Fruit fly (Drosophila melanogaster) S2 (cell line): Measurements from ENCODE around the gene atl.

ENCODE experiments used
- CG8478 ChIP-seq: fragments of >200 bp; optimal IDR thresholded peaks from 2 replicates; lab custom pipeline; 2018
- CTCF ChIP-seq, 2 experiments: fragments of >200 bp; optimal IDR thresholded peaks; 2 replicates each; lab custom pipeline; 2018

The atl gene

dm6 chr3R:24629877-24630808 is 4.7 kb downstream of the atl start, which contains the start of gene Wsck:
Gene Wsck, minus strand, starts transcription at chr3R:24630075.
- TF ChIP-seq CTCF (optimal IDR thresholded peaks at IDR 0.05; lab: Kevin White, UChicago) (peak; percentile 33 to 61), CG8478 (peak; percentile 66)

- TF ChIP-seq CTCF (optimal IDR thresholded peaks at IDR 0.05; lab: Kevin White, UChicago) (no peak), CG8478 (no peak)
These were observed 8.8 kb downstream of the atl start for dm6 chr3R:24634312-24634711.

dm6 chr3R:24634957-24635356 is 9.5 kb downstream of the atl start, which contains the start of gene MtnF:
Gene MtnF, minus strand, starts transcription at chr3R:24635165.
- TF ChIP-seq CTCF (optimal IDR thresholded peaks at IDR 0.05; lab: Kevin White, UChicago) = no peak
- no peak for TF ChIP-seq CG8478

dm6 chr3R:24649923-24650322 is 24.5 kb downstream of the atl start, which contains the start of the genes puf and ash2:
Gene puf, minus strand, starts transcription at chr3R:24650043.
Gene ash2, plus strand, starts transcription at chr3R:24650125.
- no peak for TF ChIP-seq CG8478
- peak in 1 of 2 experiments; percentile 38 for TF ChIP-seq CTCF (optimal IDR thresholded peaks at IDR 0.05; lab: Kevin White, UChicago)

dm6 chr3R:24651044-24651459 is 25.6 kb downstream of the atl start:
- no peak for TF ChIP-seq CG8478
- no peak for TF ChIP-seq CTCF (optimal IDR thresholded peaks at IDR 0.05; lab: Kevin White, UChicago)

- no peak for TF ChIP-seq CG8478
- peak in 1 of 2 experiments; percentile 16 for TF ChIP-seq CTCF (optimal IDR thresholded peaks at IDR 0.05; lab: Kevin White, UChicago)
These were observed 29.4 kb downstream of the atl start, which contains the start of the genes CG31125 and CG6695 for dm6 chr3R:24654770-24655322. Gene CG31125, minus strand, starts transcription at chr3R:24654820. Gene CG6695, plus strand, starts transcription at chr3R:24655160.

- TF ChIP-seq CTCF (optimal IDR thresholded peaks at IDR 0.05; lab: Kevin White, UChicago) = no peak
- no peak for TF ChIP-seq CG8478
These were observed 33.8 kb downstream of the atl start, which contains the start of gene CG31126 for dm6 chr3R:24659173-24659846. Gene CG31126, plus strand, starts transcription at chr3R:24659621.

dm6 chr3R:24661679-24662411 is 36.4 kb downstream of the atl start, which contains the start of gene Ppox:
Gene Ppox, minus strand, starts transcription at chr3R:24661851.
- no peak for TF ChIP-seq CTCF (optimal IDR thresholded peaks at IDR 0.05; lab: Kevin White, UChicago)
- no peak for TF ChIP-seq CG8478

- no peak for TF ChIP-seq CG8478
- TF ChIP-seq CTCF (optimal IDR thresholded peaks at IDR 0.05; lab: Kevin White, UChicago) = no peak
These were observed 36.9 kb downstream of the atl start, which contains the start of gene slo for dm6 chr3R:24662412-24662796. Gene slo, plus strand, starts transcription at chr3R:24662491.

- no peak for TF ChIP-seq CTCF (optimal IDR thresholded peaks at IDR 0.05; lab: Kevin White, UChicago)
- no peak for TF ChIP-seq CG8478
These were observed 37.6 kb downstream of the atl start for dm6 chr3R:24663044-24663443.

dm6 chr3R:24667538-24668207 is 42.2 kb downstream of the atl start:
- TF ChIP-seq CTCF (optimal IDR thresholded peaks at IDR 0.05; lab: Kevin White, UChicago) = no peak
- TF ChIP-seq CG8478 = no peak

- TF ChIP-seq CG8478 (no peak), CTCF (optimal IDR thresholded peaks at IDR 0.05; lab: Kevin White, UChicago) (no peak)
These were observed 46.2 kb downstream of the atl start for dm6 chr3R:24671662-24672061.
